Fruit fly (Drosophila melanogaster): ENCODE data around the gene mtSSB.

The mtSSB gene

DNA sequence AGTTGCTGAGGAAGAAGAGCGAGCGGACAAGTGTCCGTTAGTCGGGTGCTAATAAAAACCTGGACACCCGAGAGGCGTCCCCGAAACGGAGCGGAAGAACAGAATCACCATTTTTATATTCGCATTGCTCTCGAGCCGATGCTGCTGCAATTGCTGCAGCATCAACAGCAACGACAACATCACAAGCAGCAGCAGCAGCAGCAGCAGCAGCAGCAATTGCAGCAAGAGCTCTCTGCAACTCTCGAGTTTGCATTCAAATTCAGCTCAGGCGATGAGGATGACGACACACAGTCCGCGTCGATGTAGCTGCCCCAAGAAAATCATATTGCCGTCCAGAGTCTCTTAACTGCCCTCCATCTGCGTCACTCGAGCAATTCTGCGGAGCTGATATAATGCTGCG, 1.1 kb upstream of the mtSSB start (continued):
- TF ChIP-seq CG18262 (tag; optimal IDR thresholded peaks at IDR 0.05) (no peak), Hey (tag; optimal IDR thresholded peaks at IDR 0.05) (no peak), Sry-β (GFP tag; optimal IDR thresholded peaks at IDR 0.05) (no peak), chm (GFP tag; IDR thresholded peaks at IDR 0.05) (peak; percentile 60), klu (GFP tag; IDR thresholded peaks at IDR 0.05) (no peak), CG16863 (GFP tag; optimal IDR thresholded peaks at IDR 0.05) (no peak), ems (GFP tag; optimal IDR thresholded peaks at IDR 0.05) (no peak), HLH3B (GFP tag; IDR thresholded peaks at IDR 0.05) (peak; percentile 26; the same call in 1 of the 2 replicates), CG31224 (GFP tag; IDR thresholded peaks at IDR 0.05) (0 out of 2 replicates have a peak, but pooled peaks have one; percentile 8), gce (GFP tag; IDR thresholded peaks at IDR 0.05) (0 out of 3 replicates have a peak, but pooled peaks have one; percentile 22), Dbx (GFP tag; IDR thresholded peaks at IDR 0.05) (0 out of 3 replicates have a peak, but pooled peaks have one; percentile 32), CG15514 (GFP tag; optimal IDR thresholded peaks at IDR 0.05) (peak; percentile 20), lola (GFP tag; optimal IDR thresholded peaks at IDR 0.05) (peak in 1 of 3 experiments; percentile 55), Med (GFP tag) (peak; percentile 60), jing (GFP tag; optimal IDR thresholded peaks at IDR 0.05) (no peak), seq (GFP tag; IDR thresholded peaks at IDR 0.05) (peak; percentile 26; the same call in 1 of the 2 replicates), nom (GFP tag; optimal IDR thresholded peaks at IDR 0.05) (peak; percentile 73), CG2129 (GFP tag; IDR thresholded peaks at IDR 0.05; ENCODE audit: partially characterized antibody) (no peak), prd (optimal IDR thresholded peaks at IDR 0.05) (no peak), prd (GFP tag; IDR thresholded peaks at IDR 0.05) (no peak), Poxn (GFP tag; IDR thresholded peaks at IDR 0.05) (no peak), CrebB (tag; optimal IDR thresholded peaks at IDR 0.05) (peak; percentile 6), zfh1 (GFP tag; IDR thresholded peaks at IDR 0.05) (0 out of 3 replicates have a peak, but pooled peaks have one; percentile 6), Opbp (GFP tag; IDR thresholded peaks at IDR 0.05; ENCODE audit: partially characterized antibody) (0 out of 3 replicates have a peak, but pooled peaks have one; percentile 8), lmd (GFP tag; IDR thresholded peaks at IDR 0.05) (0 out of 2 replicates have a peak, but pooled peaks have one; percentile 22), NfI (GFP tag; optimal IDR thresholded peaks at IDR 0.05) (peak; percentile 16), hth (optimal IDR thresholded peaks at IDR 0.05) (no peak), CG7786 (GFP tag; optimal IDR thresholded peaks at IDR 0.05) (peak; percentile 19)

DNA sequence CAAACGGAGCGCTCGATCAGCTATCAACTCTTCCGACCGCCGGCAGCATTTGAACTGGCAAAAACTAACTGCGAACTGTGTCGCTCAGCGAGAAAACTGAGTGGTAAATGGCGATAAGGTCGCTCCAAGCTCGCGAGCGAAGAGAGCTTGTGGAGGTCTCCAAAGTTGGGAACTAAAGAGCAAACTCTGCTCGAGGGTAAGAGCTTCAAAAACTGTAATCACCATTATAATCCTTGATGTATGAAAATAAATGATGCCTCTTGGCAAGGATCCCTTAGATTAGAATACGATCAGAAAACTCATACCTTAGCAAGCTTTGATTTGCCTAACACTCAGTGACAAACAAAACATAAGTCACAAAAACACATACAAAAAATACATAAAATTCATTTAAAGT, 2.0 kb downstream of the mtSSB start, which contains the start of the genes CG6126 and CG31287:
Gene CG6126 (minus strand): TSS at position 59 of the 397 bp plus-strand sequence.
Gene CG31287 (plus strand): TSS at position 347 of the 397 bp plus-strand sequence.
- TF ChIP-seq CG9727 (GFP tag; optimal IDR thresholded peaks at IDR 0.05) (no peak), Med (GFP tag) (peak; percentile 63), Adf1 (GFP tag; IDR thresholded peaks at IDR 0.05) (peak; percentile 18; the same call in 1 of the 2 replicates), sob (GFP tag; IDR thresholded peaks at IDR 0.05) (no peak), CG8089 (GFP tag; optimal IDR thresholded peaks at IDR 0.05) (no peak), so (GFP tag; IDR thresholded peaks at IDR 0.05) (peak; percentile 26; the same call in 1 of the 3 replicates), phol (tag; optimal IDR thresholded peaks at IDR 0.05) (no peak), tio (GFP tag; optimal IDR thresholded peaks at IDR 0.05) (no peak), MBD-R2 (GFP tag; IDR thresholded peaks at IDR 0.05) (no peak), Dad (GFP tag; optimal IDR thresholded peaks at IDR 0.05) (no peak), tll (GFP tag; optimal IDR thresholded peaks at IDR 0.05) (no peak), mam (GFP tag; optimal IDR thresholded peaks at IDR 0.05) (no peak), Trl (optimal IDR thresholded peaks at IDR 0.05) (peak in 1 of 2 experiments; percentile 77), Trl (GFP tag; optimal IDR thresholded peaks at IDR 0.05) (no peak), cwo (GFP tag; optimal IDR thresholded peaks at IDR 0.05) (peak; percentile 9), tna (GFP tag; IDR thresholded peaks at IDR 0.05; ENCODE audit: partially characterized antibody) (no peak; the same call in 1 of the 2 replicates), Hand (GFP tag; optimal IDR thresholded peaks at IDR 0.05) (peak; percentile 11), CkIIα-i1 (GFP tag; IDR thresholded peaks at IDR 0.05) (no peak), shn (GFP tag; optimal IDR thresholded peaks at IDR 0.05) (no peak), CG4730 (GFP tag; IDR thresholded peaks at IDR 0.05) (no peak), CG3163 (GFP tag; optimal IDR thresholded peaks at IDR 0.05) (peak; percentile 69), B-H1 (GFP tag; IDR thresholded peaks at IDR 0.05) (no peak), sim (GFP tag; IDR thresholded peaks at IDR 0.05) (no peak), org-1 (GFP tag; optimal IDR thresholded peaks at IDR 0.05) (no peak), CG16815 (GFP tag; optimal IDR thresholded peaks at IDR 0.05) (no peak), z (GFP tag; IDR thresholded peaks at IDR 0.05) (peak; percentile 80)

All from whole organism, embryonic.